Fruit fly (Drosophila melanogaster) whole organism, embryonic: Measurements from ENCODE around the gene CG31549.
A peak's percentile ranks its signal among the peaks of the same experiment; 100 is the strongest.

Experiments
- Atf3 ChIP-seq: fragments of 200-800 bp; sonication (Bioruptor generic); optimal IDR thresholded peaks from 3 replicates; lab custom pipeline; 2016; ENCODE audit warnings: missing biosample characterization, missing genetic modification characterization
- B-H2 ChIP-seq: fragments of 200-800 bp; sonication (Bioruptor generic); optimal IDR thresholded peaks from 2 replicates; lab custom pipeline; 2018; ENCODE audit warnings: missing biosample characterization, mild to moderate bottlenecking, missing genetic modification characterization
- CG10959 ChIP-seq: fragments of 200-800 bp; sonication (Bioruptor generic); IDR thresholded peaks from 2 replicates; pipeline ENCODE4 v1.3.6; 2022; ENCODE audit warnings: missing biosample characterization, missing genetic modification characterization
- CG13287 ChIP-seq: fragments of 200-800 bp; sonication (Bioruptor generic); IDR thresholded peaks from 2 replicates; pipeline ENCODE4 v1.3.6; 2022; ENCODE audit warnings: missing biosample characterization, missing genetic modification characterization; ENCODE audit not compliant: partially characterized antibody
- CG14014 ChIP-seq: fragments of 200-800 bp; sonication (Bioruptor generic); IDR thresholded peaks from 2 replicates; pipeline ENCODE4 v1.3.6; 2022; ENCODE audit warnings: missing biosample characterization, missing genetic modification characterization
- CG14710 ChIP-seq: fragments of 200-800 bp; sonication (Bioruptor generic); optimal IDR thresholded peaks from 3 replicates; lab custom pipeline; 2019; ENCODE audit warnings: missing biosample characterization, mild to moderate bottlenecking, missing genetic modification characterization, moderate library complexity
- CG33557 ChIP-seq: fragments of 200-800 bp; sonication (Bioruptor generic); optimal IDR thresholded peaks from 2 replicates; lab custom pipeline; 2019; ENCODE audit warnings: missing biosample characterization, mild to moderate bottlenecking, missing genetic modification characterization, moderate library complexity
- CG4617 ChIP-seq: fragments of 200-800 bp; sonication (Bioruptor generic); optimal IDR thresholded peaks from 3 replicates; lab custom pipeline; 2016; ENCODE audit warnings: missing biosample characterization, missing genetic modification characterization, borderline replicate concordance
- CG6175 ChIP-seq: fragments of 200-800 bp; sonication (Bioruptor generic); IDR thresholded peaks from 3 replicates; pipeline ENCODE4 v1.3.6; 2022; ENCODE audit warnings: missing biosample characterization, missing genetic modification characterization
- CG9609 ChIP-seq: fragments of 200-800 bp; sonication (Bioruptor generic); optimal IDR thresholded peaks from 3 replicates; lab custom pipeline; 2016; ENCODE audit warnings: missing biosample characterization, missing genetic modification characterization
- D19A ChIP-seq: fragments of 200-800 bp; optimal IDR thresholded peaks from 3 replicates; lab custom pipeline; 2019; ENCODE audit warnings: missing biosample characterization, mild to moderate bottlenecking, missing genetic modification characterization, moderate library complexity
- Dbx ChIP-seq: fragments of 200-800 bp; sonication (Bioruptor generic); IDR thresholded peaks from 3 replicates; pipeline ENCODE4 v1.3.6; 2022; ENCODE audit warnings: missing biosample characterization, missing genetic modification characterization
- Dll ChIP-seq: fragments of 200-800 bp; sonication (Bioruptor generic); IDR thresholded peaks from 4 replicates; pipeline ENCODE4 v1.3.6; 2022; ENCODE audit warnings: missing biosample characterization, missing genetic modification characterization; ENCODE audit not compliant: partially characterized antibody
- GATAe ChIP-seq: fragments of 200-800 bp; sonication (Bioruptor generic); conservative IDR thresholded peaks from 2 replicates; pipeline ENCODE4 v1.3.6; 2022; ENCODE audit warnings: missing biosample characterization, missing genetic modification characterization
- Gug ChIP-seq: fragments of 200-800 bp; sonication (Bioruptor generic); IDR thresholded peaks from 4 replicates; pipeline ENCODE4 v1.3.6; 2022; ENCODE audit warnings: missing biosample characterization, missing genetic modification characterization
- Hand ChIP-seq: fragments of 200-800 bp; sonication (Bioruptor generic); optimal IDR thresholded peaks from 2 replicates; lab custom pipeline; 2017; ENCODE audit warnings: mild to moderate bottlenecking, missing biosample characterization, missing genetic modification reagents, missing genetic modification characterization
- Meics ChIP-seq: fragments of 200-800 bp; sonication (Bioruptor generic); optimal IDR thresholded peaks from 2 replicates; lab custom pipeline; 2017; ENCODE audit warnings: missing biosample characterization, mild to moderate bottlenecking, missing genetic modification characterization
- NC2β ChIP-seq: fragments of 200-800 bp; sonication (Bioruptor generic); optimal IDR thresholded peaks from 2 replicates; lab custom pipeline; 2016; ENCODE audit warnings: missing biosample characterization, missing genetic modification characterization
- Opbp ChIP-seq: fragments of 200-800 bp; sonication (Bioruptor generic); IDR thresholded peaks from 3 replicates; pipeline ENCODE4 v1.3.6; 2022; ENCODE audit warnings: missing biosample characterization, missing genetic modification characterization; ENCODE audit not compliant: partially characterized antibody
- Six4 ChIP-seq: fragments of 200-800 bp; sonication (Bioruptor generic); optimal IDR thresholded peaks from 2 replicates; lab custom pipeline; 2016; ENCODE audit warnings: missing biosample characterization, missing genetic modification characterization
- Tbp ChIP-seq: fragments of >200 bp; optimal IDR thresholded peaks from 2 replicates; lab custom pipeline; 2018; ENCODE audit warnings: missing biosample characterization, missing genetic modification characterization
- Xrp1 ChIP-seq: fragments of 200-800 bp; sonication (Bioruptor generic); IDR thresholded peaks from 2 replicates; pipeline ENCODE4 v1.3.6; 2022; ENCODE audit warnings: missing biosample characterization, missing genetic modification characterization
- ash1 ChIP-seq: fragments of 200-800 bp; sonication (Bioruptor generic); optimal IDR thresholded peaks from 2 replicates; lab custom pipeline; 2018; ENCODE audit warnings: missing biosample characterization, mild to moderate bottlenecking, missing genetic modification characterization
- dati ChIP-seq: fragments of 200-800 bp; sonication (Bioruptor generic); IDR thresholded peaks from 2 replicates; pipeline ENCODE4 v1.3.6; 2022; ENCODE audit warnings: missing biosample characterization, missing genetic modification characterization
- dmrt11E ChIP-seq: fragments of 200-800 bp; sonication (Bioruptor generic); optimal IDR thresholded peaks from 3 replicates; lab custom pipeline; 2018; ENCODE audit warnings: missing biosample characterization, mild to moderate bottlenecking, missing genetic modification characterization, moderate library complexity
- eve ChIP-seq, 2 experiments: fragments of >200 bp; optimal IDR thresholded peaks; 2 replicates each; lab custom pipeline; 2017; ENCODE audit warnings: missing biosample characterization in 2 of 2, missing genetic modification characterization in 2 of 2
- fd102C ChIP-seq: fragments of 200-800 bp; sonication (Bioruptor generic); optimal IDR thresholded peaks from 2 replicates; lab custom pipeline; 2018; ENCODE audit warnings: missing biosample characterization, mild to moderate bottlenecking, missing genetic modification characterization, moderate library complexity
- gce ChIP-seq: fragments of 200-800 bp; sonication (Bioruptor generic); IDR thresholded peaks from 3 replicates; pipeline ENCODE4 v1.3.6; 2022; ENCODE audit warnings: missing biosample characterization, missing genetic modification characterization
- kah ChIP-seq: fragments of 200-800 bp; sonication (Bioruptor generic); optimal IDR thresholded peaks from 2 replicates; lab custom pipeline; 2018; ENCODE audit warnings: missing biosample characterization, mild to moderate bottlenecking, missing genetic modification characterization
- mirr ChIP-seq: fragments of 200-800 bp; sonication (Bioruptor generic); optimal IDR thresholded peaks from 3 replicates; lab custom pipeline; 2018; ENCODE audit warnings: missing biosample characterization, mild to moderate bottlenecking, missing genetic modification characterization
- nom ChIP-seq: fragments of 200-800 bp; sonication (Bioruptor generic); optimal IDR thresholded peaks from 2 replicates; lab custom pipeline; 2017; ENCODE audit warnings: missing biosample characterization, missing genetic modification characterization, mild to moderate bottlenecking, moderate library complexity, missing genetic modification reagents
- sd ChIP-seq: fragments of 200-800 bp; sonication (Bioruptor generic); optimal IDR thresholded peaks from 3 replicates; lab custom pipeline; 2018; ENCODE audit warnings: missing biosample characterization, mild to moderate bottlenecking, missing genetic modification characterization, moderate library complexity
- sima ChIP-seq: fragments of 200-800 bp; sonication (Bioruptor generic); optimal IDR thresholded peaks from 2 replicates; lab custom pipeline; 2016; ENCODE audit warnings: missing biosample characterization, missing genetic modification characterization
- slbo ChIP-seq: fragments of 200-800 bp; sonication (Bioruptor generic); IDR thresholded peaks from 2 replicates; pipeline ENCODE4 v1.3.6; 2022; ENCODE audit warnings: missing biosample characterization, missing genetic modification characterization
- sqz ChIP-seq: fragments of 200-800 bp; sonication (Bioruptor generic); optimal IDR thresholded peaks from 3 replicates; lab custom pipeline; 2018; ENCODE audit warnings: missing biosample characterization, mild to moderate bottlenecking, missing genetic modification characterization
- sr ChIP-seq: fragments of 200-800 bp; sonication (Bioruptor generic); IDR thresholded peaks from 3 replicates; pipeline ENCODE4 v1.3.6; 2022; ENCODE audit warnings: missing biosample characterization, missing genetic modification characterization
- tio ChIP-seq: fragments of 200-800 bp; sonication (Bioruptor generic); optimal IDR thresholded peaks from 2 replicates; lab custom pipeline; 2017; ENCODE audit warnings: missing biosample characterization, missing genetic modification characterization, inconsistent platforms
- tll ChIP-seq, 2 experiments: fragments of 200-800 bp in 1 of 2; fragments of >200 bp in 1 of 2; sonication (Bioruptor generic) in 1 of 2; optimal IDR thresholded peaks; 2 replicates each; lab custom pipeline; 2017 to 2019; ENCODE audit warnings: missing biosample characterization in 2 of 2, missing genetic modification characterization in 2 of 2, mild to moderate bottlenecking in 1 of 2, moderate library complexity in 1 of 2
- ttk ChIP-seq: fragments of 200-800 bp; sonication (Bioruptor generic); IDR thresholded peaks from 2 replicates; pipeline ENCODE4 v2.1.2; 2022; ENCODE audit warnings: missing biosample characterization, missing genetic modification characterization
- unpg ChIP-seq: fragments of 200-800 bp; sonication (Bioruptor generic); optimal IDR thresholded peaks from 3 replicates; lab custom pipeline; 2018; ENCODE audit warnings: missing biosample characterization, mild to moderate bottlenecking, missing genetic modification characterization, moderate library complexity

CG31549 gene

DNA sequence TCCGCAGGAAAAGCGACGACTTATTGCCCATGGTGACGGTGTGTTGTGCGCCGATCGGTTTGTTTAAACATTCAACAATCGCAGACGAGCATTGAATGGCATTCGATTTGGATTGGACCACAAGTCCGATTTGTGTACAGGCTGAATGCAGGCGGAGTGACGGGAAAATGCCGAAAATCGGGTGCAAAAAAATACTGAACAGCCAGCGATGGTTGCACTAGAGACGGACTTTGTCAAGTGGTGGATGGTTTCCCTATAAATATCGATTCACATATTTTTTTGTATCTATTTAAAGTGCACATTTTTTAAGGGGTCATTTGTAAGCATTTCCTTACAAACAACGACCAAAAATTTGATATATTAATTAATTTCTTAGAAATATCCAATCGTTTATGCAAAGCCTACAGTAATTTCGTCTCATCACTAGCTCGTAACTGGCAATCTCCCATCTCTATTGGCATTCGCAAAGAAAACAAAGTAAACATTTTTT, 22.7 kb downstream of the CG31549 start, which contains the start of the genes elm and MED27 (continued):
- peak; percentile 58 for TF ChIP-seq nom (GFP tag; lab: Kevin White, UChicago)
- peak; percentile 85 for TF ChIP-seq Six4 (GFP tag; lab: Kevin White, UChicago)
- TF ChIP-seq Tbp = no peak
- TF ChIP-seq Meics (GFP tag; lab: Kevin White, UChicago) = peak; percentile 87
- TF ChIP-seq GATAe (GFP tag; lab: Robert Waterston, UW) = peak; percentile 81
- peak; percentile 96 for TF ChIP-seq CG14710 (tag; lab: Kevin White, UChicago)
- peak; percentile 91 for TF ChIP-seq sd (tag; lab: Kevin White, UChicago)
- TF ChIP-seq NC2β (GFP tag; lab: Kevin White, UChicago) = peak; percentile 91
- peak; percentile 8 for TF ChIP-seq Hand (GFP tag; lab: Kevin White, UChicago)
- TF ChIP-seq Atf3 (GFP tag; lab: Kevin White, UChicago) = peak; percentile 87
- TF ChIP-seq unpg (GFP tag; lab: Kevin White, UChicago) = peak; percentile 90
- TF ChIP-seq B-H2 (GFP tag; lab: Kevin White, UChicago) = peak; percentile 91
- peak; percentile 51 for TF ChIP-seq mirr (GFP tag; lab: Kevin White, UChicago)
- peak; percentile 90 for TF ChIP-seq sqz
- TF ChIP-seq CG9609 (GFP tag; lab: Kevin White, UChicago) = peak; percentile 91
- peak; percentile 83 for TF ChIP-seq Opbp (GFP tag; lab: Robert Waterston, UW)
- TF ChIP-seq Dbx (GFP tag; lab: Robert Waterston, UW) = peak; percentile 96
- peak; percentile 93 for TF ChIP-seq CG14014
- peak; percentile 96 for TF ChIP-seq Gug (GFP tag; lab: Robert Waterston, UW)
- peak; percentile 41 for TF ChIP-seq sima (GFP tag; lab: Kevin White, UChicago)
- TF ChIP-seq CG10959 (GFP tag; lab: Robert Waterston, UW) = peak; percentile 86
- peak in 1 of 2 experiments; percentile 66 for TF ChIP-seq eve (GFP tag; optimal IDR thresholded peaks at IDR 0.05; lab: Kevin White, UChicago)
- peak; percentile 79 for TF ChIP-seq fd102C (GFP tag; lab: Kevin White, UChicago)
- TF ChIP-seq CG4617 (GFP tag; lab: Kevin White, UChicago) = peak; percentile 91
- TF ChIP-seq tll (GFP tag; optimal IDR thresholded peaks at IDR 0.05; lab: Kevin White, UChicago) = peak; percentile 41 to 83
- TF ChIP-seq Xrp1 (GFP tag; lab: Robert Waterston, UW) = peak; percentile 95
- TF ChIP-seq CG6175 (GFP tag; lab: Robert Waterston, UW) = peak; percentile 77; the same call in 2 of the 3 replicates
- peak; percentile 88 for TF ChIP-seq CG33557
- peak; percentile 78; the same call in 2 of the 3 replicates for TF ChIP-seq gce (GFP tag; lab: Robert Waterston, UW)
- TF ChIP-seq dmrt11E = peak; percentile 93
- TF ChIP-seq sr = no peak
- TF ChIP-seq ttk (GFP tag; lab: Robert Waterston, UW) = peak; percentile 89
- no peak; the same call in 1 of the 2 replicates for TF ChIP-seq dati
- peak; percentile 35 for TF ChIP-seq ash1 (GFP tag; lab: Kevin White, UChicago)
- peak; percentile 81 for TF ChIP-seq D19A (tag; lab: Kevin White, UChicago)
- TF ChIP-seq CG13287 = peak; percentile 95
- TF ChIP-seq slbo = peak; percentile 97
- TF ChIP-seq Dll (GFP tag; lab: Robert Waterston, UW) = peak; percentile 98
- no peak for TF ChIP-seq tio
- TF ChIP-seq kah (GFP tag; lab: Kevin White, UChicago) = no peak
